Fruit fly (Drosophila melanogaster): Measurements from ENCODE around the gene CG34298.

- TF ChIP-seq fd96Ca (GFP tag; IDR thresholded peaks at IDR 0.05), result peak; percentile 83
- peak; percentile 82 for TF ChIP-seq CG4496 (GFP tag; IDR thresholded peaks at IDR 0.05)
- TF ChIP-seq CG14655 (GFP tag; optimal IDR thresholded peaks at IDR 0.05), result peak; percentile 64
- TF ChIP-seq CG17806 (tag; optimal IDR thresholded peaks at IDR 0.05), result peak; percentile 25
- peak; percentile 65 for TF ChIP-seq CG12605 (GFP tag; IDR thresholded peaks at IDR 0.05)
- no peak for TF ChIP-seq EcR (GFP tag; optimal IDR thresholded peaks at IDR 0.05)
- TF ChIP-seq Ets98B (GFP tag; IDR thresholded peaks at IDR 0.05), result peak; percentile 76
- no peak for TF ChIP-seq CG9948 (tag; optimal IDR thresholded peaks at IDR 0.05)
- TF ChIP-seq rn (GFP tag; IDR thresholded peaks at IDR 0.05), result peak; percentile 62; the same call in 1 of the 2 replicates
These were observed 17.6 kb upstream of the CG34298 start for dm6 chr3R:29982027-29982426.

Measured in whole organism, pupa.